Worm (Caenorhabditis elegans) whole organism, L4 larva: ENCODE data around the gene F49E8.8.

Source experiments
- D1046.2 ChIP-seq: fragments of 200-800 bp; sonication (Bioruptor generic); IDR thresholded peaks from 2 replicates; pipeline ENCODE4 v1.3.6; 2022; ENCODE audit warnings: missing genetic modification characterization, missing compliant biosample characterization
- F10B5.3 ChIP-seq: sonication (generic microtip); optimal IDR thresholded peaks from 2 replicates; lab custom pipeline; 2016; ENCODE audit warnings: mild to moderate bottlenecking, missing genetic modification characterization, missing compliant biosample characterization
- F26F4.8 ChIP-seq: fragments of 200-800 bp; sonication (Bioruptor generic); conservative IDR thresholded peaks from 2 replicates; pipeline ENCODE4 v1.3.6; 2022; ENCODE audit warnings: missing genetic modification characterization, missing compliant biosample characterization
- F44E2.7 ChIP-seq: fragments of 200-800 bp; sonication (Bioruptor generic); IDR thresholded peaks from 2 replicates; pipeline ENCODE4 v2.1.2; 2022; ENCODE audit warnings: missing genetic modification characterization, missing compliant biosample characterization
- T20F7.1 ChIP-seq: fragments of 200-800 bp; sonication (Bioruptor generic); optimal IDR thresholded peaks from 2 replicates; lab custom pipeline; 2018; ENCODE audit warnings: mild to moderate bottlenecking, missing genetic modification characterization, missing compliant biosample characterization
- Y105C5A.15 ChIP-seq: fragments of 200-800 bp; sonication (Bioruptor generic); IDR thresholded peaks from 2 replicates; pipeline ENCODE4 v1.3.6; 2022; ENCODE audit warnings: missing genetic modification characterization, missing compliant biosample characterization
- Y48G9A.11 ChIP-seq: fragments of 200-800 bp; sonication (Bioruptor generic); IDR thresholded peaks from 2 replicates; pipeline ENCODE4 v1.3.6; 2022; ENCODE audit warnings: missing genetic modification reagents, missing genetic modification characterization, missing compliant biosample characterization
- Y5F2A.4 ChIP-seq: fragments of 200-800 bp; sonication (Bioruptor generic); optimal IDR thresholded peaks from 2 replicates; lab custom pipeline; 2018; ENCODE audit warnings: mild to moderate bottlenecking, missing genetic modification characterization, missing compliant biosample characterization
- ZK546.5 ChIP-seq, 2 experiments: sonication (generic microtip); optimal IDR thresholded peaks; 2 replicates each; lab custom pipeline; 2017; ENCODE audit warnings: missing biosample characterization in 2 of 2, missing genetic modification characterization in 2 of 2
- aha-1 ChIP-seq: fragments of 150-350 bp; peaks from one replicate; lab custom pipeline; 2014; ENCODE audit warnings: missing biosample characterization, missing genetic modification characterization
- arid-1 ChIP-seq: fragments of 200-800 bp; sonication (Bioruptor generic); conservative IDR thresholded peaks from 2 replicates; pipeline ENCODE4 v1.3.6; 2022; ENCODE audit warnings: missing genetic modification reagents, missing genetic modification characterization, missing compliant biosample characterization
- attf-4 ChIP-seq: sonication (generic microtip); optimal IDR thresholded peaks from 3 replicates; lab custom pipeline; 2017; ENCODE audit warnings: missing biosample characterization, missing genetic modification characterization
- ceh-28 ChIP-seq: fragments of 150-350 bp; optimal IDR thresholded peaks from 2 replicates; lab custom pipeline; 2014; ENCODE audit warnings: missing biosample characterization, missing genetic modification reagents, missing genetic modification characterization
- ceh-32 ChIP-seq: sonication (generic microtip); optimal IDR thresholded peaks from 2 replicates; lab custom pipeline; 2016; ENCODE audit warnings: mild to moderate bottlenecking, missing genetic modification characterization, missing compliant biosample characterization; ENCODE audit not compliant: poor library complexity
- ceh-44 ChIP-seq: fragments of 200-800 bp; sonication (Bioruptor generic); IDR thresholded peaks from 2 replicates; pipeline ENCODE4 v1.3.6; 2022; ENCODE audit warnings: missing genetic modification reagents, missing genetic modification characterization, missing compliant biosample characterization
- ceh-62 ChIP-seq: sonication (generic microtip); optimal IDR thresholded peaks from 2 replicates; lab custom pipeline; 2017; ENCODE audit warnings: missing biosample characterization, missing genetic modification characterization
- ceh-82 ChIP-seq: sonication (generic microtip); optimal IDR thresholded peaks from 2 replicates; lab custom pipeline; 2017; ENCODE audit warnings: missing biosample characterization, missing genetic modification characterization
- ctbp-1 ChIP-seq: fragments of 200-800 bp; sonication (Bioruptor generic); IDR thresholded peaks from 2 replicates; pipeline ENCODE4 v1.3.6; 2022; ENCODE audit warnings: missing genetic modification reagents, missing genetic modification characterization, missing compliant biosample characterization
- daf-16 ChIP-seq, 3 experiments: sonication (generic microtip); optimal IDR thresholded peaks; 2 replicates each; lab custom pipeline; 2016 to 2017; ENCODE audit warnings: missing genetic modification characterization in 3 of 3, missing genetic modification reagents in 3 of 3, mild to moderate bottlenecking in 2 of 3, missing compliant biosample characterization in 2 of 3, missing biosample characterization in 1 of 3, moderate library complexity in 1 of 3
- daf-19 ChIP-seq: fragments of 200-800 bp; sonication (Bioruptor generic); conservative IDR thresholded peaks from 2 replicates; pipeline ENCODE4 v1.3.6; 2022; ENCODE audit warnings: missing genetic modification characterization, missing compliant biosample characterization
- dmd-8 ChIP-seq: fragments of 200-800 bp; sonication (Bioruptor generic); IDR thresholded peaks from 2 replicates; pipeline ENCODE4 v1.3.6; 2022; ENCODE audit warnings: missing genetic modification characterization, missing compliant biosample characterization
- dpl-1 ChIP-seq: fragments of 150-350 bp; optimal IDR thresholded peaks from 2 replicates; lab custom pipeline; 2014; ENCODE audit warnings: missing biosample characterization, missing genetic modification reagents, missing genetic modification characterization
- duxl-1 ChIP-seq: sonication (generic microtip); optimal IDR thresholded peaks from 2 replicates; lab custom pipeline; 2016; ENCODE audit warnings: mild to moderate bottlenecking, missing genetic modification characterization, moderate library complexity, missing compliant biosample characterization; ENCODE audit not compliant: poor library complexity
- egl-43 ChIP-seq: fragments of 200-800 bp; sonication (Bioruptor generic); IDR thresholded peaks from 2 replicates; pipeline ENCODE4 v1.3.6; 2022; ENCODE audit warnings: missing genetic modification reagents, missing genetic modification characterization, missing compliant biosample characterization
- fkh-10 ChIP-seq: fragments of 150-350 bp; optimal IDR thresholded peaks from 2 replicates; lab custom pipeline; 2014; ENCODE audit warnings: missing biosample characterization, missing genetic modification reagents, missing genetic modification characterization
- gei-8 ChIP-seq: fragments of 200-800 bp; sonication (Bioruptor generic); optimal IDR thresholded peaks from 2 replicates; lab custom pipeline; 2018; ENCODE audit warnings: mild to moderate bottlenecking, missing genetic modification characterization, missing compliant biosample characterization
- hmg-1.1 ChIP-seq: fragments of 200-800 bp; sonication (Bioruptor generic); IDR thresholded peaks from 2 replicates; pipeline ENCODE4 v1.3.6; 2022; ENCODE audit warnings: missing genetic modification reagents, missing genetic modification characterization, missing compliant biosample characterization
- lin-15B ChIP-seq: fragments of 150-350 bp; sonication (generic microtip); optimal IDR thresholded peaks from 3 replicates; lab custom pipeline; 2014; ENCODE audit warnings: missing biosample characterization, missing genetic modification characterization
- lin-38 ChIP-seq: fragments of 200-800 bp; sonication (Bioruptor generic); IDR thresholded peaks from 2 replicates; pipeline ENCODE4 v1.3.6; 2022; ENCODE audit warnings: missing genetic modification reagents, missing genetic modification characterization, missing compliant biosample characterization
- lir-3 ChIP-seq: sonication (generic microtip); optimal IDR thresholded peaks from 2 replicates; lab custom pipeline; 2016; ENCODE audit warnings: mild to moderate bottlenecking, missing genetic modification characterization, missing compliant biosample characterization
- lsy-2 ChIP-seq, 2 experiments: fragments of 150-350 bp in 1 of 2; sonication (generic microtip) in 1 of 2; optimal IDR thresholded peaks; 2 replicates each; lab custom pipeline; 2014 to 2017; ENCODE audit warnings: missing biosample characterization in 2 of 2, missing genetic modification characterization in 2 of 2
- madf-5 ChIP-seq, 2 experiments: fragments of 200-800 bp; sonication (Bioruptor generic); IDR thresholded peaks; 2 replicates each; pipeline ENCODE4 v1.3.6; 2022; ENCODE audit warnings: missing compliant biosample characterization in 2 of 2, missing genetic modification characterization in 2 of 2
- mxl-2 ChIP-seq: fragments of 200-800 bp; sonication (Bioruptor generic); conservative IDR thresholded peaks from 2 replicates; pipeline ENCODE4 v1.3.6; 2022; ENCODE audit warnings: missing genetic modification reagents, missing genetic modification characterization, missing compliant biosample characterization
- nhr-102 ChIP-seq: sonication (generic microtip); optimal IDR thresholded peaks from 2 replicates; lab custom pipeline; 2016; ENCODE audit warnings: mild to moderate bottlenecking, missing genetic modification characterization, moderate library complexity, missing compliant biosample characterization
- nhr-11 ChIP-seq: fragments of 150-350 bp; optimal IDR thresholded peaks from 2 replicates; lab custom pipeline; 2014; ENCODE audit warnings: missing biosample characterization, missing genetic modification characterization
- nhr-237 ChIP-seq: sonication (generic microtip); optimal IDR thresholded peaks from 2 replicates; lab custom pipeline; 2017; ENCODE audit warnings: missing biosample characterization, missing genetic modification characterization
- nhr-28 ChIP-seq: fragments of 150-350 bp; optimal IDR thresholded peaks from 2 replicates; lab custom pipeline; 2014; ENCODE audit warnings: missing biosample characterization, missing genetic modification characterization
- nhr-41 ChIP-seq: fragments of 200-800 bp; sonication (Bioruptor generic); IDR thresholded peaks from 2 replicates; pipeline ENCODE4 v1.3.6; 2022; ENCODE audit warnings: missing genetic modification reagents, missing genetic modification characterization, missing compliant biosample characterization
- nhr-48 ChIP-seq: sonication (generic microtip); optimal IDR thresholded peaks from 2 replicates; lab custom pipeline; 2016; ENCODE audit warnings: mild to moderate bottlenecking, missing genetic modification characterization, missing compliant biosample characterization
- nhr-76 ChIP-seq: fragments of 150-350 bp; optimal IDR thresholded peaks from 2 replicates; lab custom pipeline; 2014; ENCODE audit warnings: missing biosample characterization, missing genetic modification characterization
- nhr-77 ChIP-seq: fragments of 150-350 bp; optimal IDR thresholded peaks from 2 replicates; lab custom pipeline; 2014; ENCODE audit warnings: missing biosample characterization, missing genetic modification characterization
- pha-4 ChIP-seq, 2 experiments: fragments of 150-350 bp in 1 of 2; fragments of 200-800 bp in 1 of 2; sonication (Bioruptor generic) in 1 of 2; IDR thresholded peaks in 1 of 2; optimal IDR thresholded peaks in 1 of 2; 2 replicates each; pipeline versions ENCODE4 v1.3.6 to Lab custom; 2014 to 2022; ENCODE audit warnings: missing genetic modification characterization in 2 of 2, missing genetic modification reagents in 2 of 2, missing biosample characterization in 1 of 2, missing compliant biosample characterization in 1 of 2
- rbr-2 ChIP-seq: sonication (generic microtip); optimal IDR thresholded peaks from 2 replicates; lab custom pipeline; 2016; ENCODE audit warnings: missing genotype, missing genetic modification characterization, missing compliant biosample characterization
- saeg-2 ChIP-seq: fragments of 200-800 bp; sonication (Bioruptor generic); IDR thresholded peaks from 2 replicates; pipeline ENCODE4 v1.3.6; 2022; ENCODE audit warnings: missing genetic modification reagents, missing genetic modification characterization, missing compliant biosample characterization
- snpc-1.2 ChIP-seq: fragments of 200-800 bp; sonication (Bioruptor generic); IDR thresholded peaks from 2 replicates; pipeline ENCODE4 v1.3.6; 2022; ENCODE audit warnings: missing genetic modification reagents, missing genetic modification characterization, missing compliant biosample characterization
- tag-97 ChIP-seq: fragments of 200-800 bp; sonication (Bioruptor generic); IDR thresholded peaks from 2 replicates; pipeline ENCODE4 v1.3.6; 2022; ENCODE audit warnings: missing genetic modification characterization, missing compliant biosample characterization
- unc-130 ChIP-seq: sonication (generic microtip); optimal IDR thresholded peaks from 2 replicates; lab custom pipeline; 2016; ENCODE audit warnings: missing genetic modification reagents, missing genetic modification characterization, missing compliant biosample characterization
- vab-7 ChIP-seq: fragments of 200-800 bp; sonication (Bioruptor generic); IDR thresholded peaks from 2 replicates; pipeline ENCODE4 v1.3.6; 2022; ENCODE audit warnings: missing genetic modification reagents, missing genetic modification characterization, missing compliant biosample characterization
- zip-11 ChIP-seq: fragments of 200-800 bp; sonication (Bioruptor generic); IDR thresholded peaks from 2 replicates; pipeline ENCODE4 v1.3.6; 2022; ENCODE audit warnings: missing genetic modification characterization, missing compliant biosample characterization
- zip-2 ChIP-seq: fragments of 150-350 bp; optimal IDR thresholded peaks from 2 replicates; lab custom pipeline; 2014; ENCODE audit warnings: missing biosample characterization, missing genetic modification characterization
- ztf-11 ChIP-seq: fragments of 150-350 bp; optimal IDR thresholded peaks from 2 replicates; lab custom pipeline; 2014; ENCODE audit warnings: missing biosample characterization, missing genetic modification characterization
- ztf-7 ChIP-seq: fragments of 150-350 bp; optimal IDR thresholded peaks from 2 replicates; lab custom pipeline; 2014; ENCODE audit warnings: missing biosample characterization, missing genetic modification characterization

F49E8.8 gene

ce11 chrIV:7561614-7562142, 5.2 kb downstream of the F49E8.8 start, which contains the start of gene ima-3 (continued):
- no peak for TF ChIP-seq arid-1 (GFP tag; lab: Robert Waterston, UW)
- no peak for TF ChIP-seq tag-97 (GFP tag; lab: Robert Waterston, UW)
- no peak for TF ChIP-seq ceh-28
- no peak for TF ChIP-seq lin-15B
- TF ChIP-seq nhr-11 (tag; lab: Kevin White, UChicago), result no peak
- TF ChIP-seq dmd-8, result no peak
- no peak for TF ChIP-seq ztf-7 (tag; lab: Kevin White, UChicago)
- no peak for TF ChIP-seq ceh-82 (tag; lab: Kevin White, UChicago)
- TF ChIP-seq Y105C5A.15, result no peak
- no peak for TF ChIP-seq mxl-2 (GFP tag; lab: Robert Waterston, UW)
- TF ChIP-seq vab-7 (GFP tag; lab: Robert Waterston, UW), result no peak
- TF ChIP-seq gei-8, result no peak
- no peak for TF ChIP-seq pha-4 (GFP tag; IDR thresholded peaks at IDR 0.05; lab: Robert Waterston, UW)
- no peak for TF ChIP-seq pha-4 (tag; optimal IDR thresholded peaks at IDR 0.05; lab: Kevin White, UChicago)
- TF ChIP-seq ceh-32 (tag; lab: Kevin White, UChicago), result no peak
- no peak for TF ChIP-seq D1046.2 (GFP tag; lab: Robert Waterston, UW)
- no peak for TF ChIP-seq zip-11 (GFP tag; lab: Robert Waterston, UW)
- TF ChIP-seq lsy-2 (tag; optimal IDR thresholded peaks at IDR 0.05; lab: Kevin White, UChicago), result peak in 1 of 2 experiments; percentile 62
- TF ChIP-seq fkh-10 (GFP tag; lab: Kevin White, UChicago), result peak; percentile 31
- no peak for TF ChIP-seq aha-1 (tag; lab: Kevin White, UChicago)
- TF ChIP-seq F26F4.8 (GFP tag; lab: Robert Waterston, UW), result no peak
- no peak for TF ChIP-seq ceh-44 (GFP tag; lab: Robert Waterston, UW)
- no peak for TF ChIP-seq egl-43 (GFP tag; lab: Robert Waterston, UW)
- no peak for TF ChIP-seq duxl-1 (tag; lab: Kevin White, UChicago)
- TF ChIP-seq F10B5.3 (tag; lab: Kevin White, UChicago), result no peak
- peak; percentile 73 for TF ChIP-seq lin-38 (GFP tag; lab: Robert Waterston, UW)
- TF ChIP-seq snpc-1.2 (GFP tag; lab: Robert Waterston, UW), result no peak
- no peak for TF ChIP-seq daf-16 (GFP tag; optimal IDR thresholded peaks at IDR 0.05; lab: Kevin White, UChicago)
- no peak for TF ChIP-seq daf-16 (tag; optimal IDR thresholded peaks at IDR 0.05; lab: Kevin White, UChicago)
- no peak for TF ChIP-seq madf-5 (GFP tag; IDR thresholded peaks at IDR 0.05; lab: Robert Waterston, UW)
- TF ChIP-seq attf-4 (tag; lab: Kevin White, UChicago), result no peak
- no peak for TF ChIP-seq nhr-41
- no peak for TF ChIP-seq ztf-11 (tag; lab: Kevin White, UChicago)
- no peak for TF ChIP-seq ZK546.5 (tag; optimal IDR thresholded peaks at IDR 0.05; lab: Kevin White, UChicago)
- TF ChIP-seq ceh-62 (tag; lab: Kevin White, UChicago), result no peak
- no peak for TF ChIP-seq saeg-2 (GFP tag; lab: Robert Waterston, UW)
- peak; percentile 80 for TF ChIP-seq nhr-77 (tag; lab: Kevin White, UChicago)
- no peak for TF ChIP-seq nhr-102 (tag; lab: Kevin White, UChicago)
- TF ChIP-seq F44E2.7 (GFP tag; lab: Robert Waterston, UW), result no peak
- TF ChIP-seq ctbp-1 (GFP tag; lab: Robert Waterston, UW), result no peak
- TF ChIP-seq Y5F2A.4 (GFP tag; lab: Kevin White, UChicago), result no peak
- TF ChIP-seq nhr-48 (tag; lab: Kevin White, UChicago), result no peak
- no peak for TF ChIP-seq rbr-2 (tag; lab: Kevin White, UChicago)
- TF ChIP-seq lir-3, result no peak
- TF ChIP-seq dpl-1 (GFP tag; lab: Kevin White, UChicago), result peak; percentile 25
- no peak for TF ChIP-seq zip-2 (tag; lab: Kevin White, UChicago)
- TF ChIP-seq nhr-237 (tag; lab: Kevin White, UChicago), result no peak
- no peak for TF ChIP-seq Y48G9A.11 (GFP tag; lab: Robert Waterston, UW)
- no peak for TF ChIP-seq nhr-76
- TF ChIP-seq T20F7.1 (GFP tag; lab: Kevin White, UChicago), result no peak
- peak; percentile 18 for TF ChIP-seq unc-130 (GFP tag; lab: Kevin White, UChicago)
- no peak for TF ChIP-seq daf-19 (GFP tag; lab: Robert Waterston, UW)
- TF ChIP-seq hmg-1.1 (GFP tag; lab: Robert Waterston, UW), result no peak
- TF ChIP-seq nhr-28 (tag; lab: Kevin White, UChicago), result peak; percentile 67
